Worm (Caenorhabditis elegans): ENCODE measurements around the gene slc-36.5.

- TF ChIP-seq him-1 (tag; optimal IDR thresholded peaks at IDR 0.05): no peak
- no peak for TF ChIP-seq W03F9.2 (tag; optimal IDR thresholded peaks at IDR 0.05)
- no peak for TF ChIP-seq dao-5 (tag; optimal IDR thresholded peaks at IDR 0.05)
Measured at ce11 chrII:6884568-6884967, 7.7 kb upstream of the slc-36.5 start.

All from whole organism, L4/young adult.